Worm (Caenorhabditis elegans) whole organism, late embryonic: Measurements from ENCODE around the gene H34I24.2.

ENCODE experiments used
- F13H6.1 ChIP-seq: sonication (generic microtip); optimal IDR thresholded peaks from 2 replicates; lab custom pipeline; 2016; ENCODE audit warnings: missing genetic modification characterization, missing compliant biosample characterization
- T23F11.4 ChIP-seq: fragments of 200-800 bp; sonication (Bioruptor generic); optimal IDR thresholded peaks from 2 replicates; lab custom pipeline; 2018; ENCODE audit warnings: mild to moderate bottlenecking, missing genetic modification characterization, missing compliant biosample characterization
- Y22D7AL.16 ChIP-seq: sonication (generic microtip); optimal IDR thresholded peaks from 2 replicates; lab custom pipeline; 2016; ENCODE audit warnings: missing genetic modification characterization, missing compliant biosample characterization
- ahr-1 ChIP-seq: sonication (generic microtip); optimal IDR thresholded peaks from 2 replicates; lab custom pipeline; 2016; ENCODE audit warnings: missing genetic modification characterization, missing compliant biosample characterization
- ceh-19 ChIP-seq: fragments of 200-800 bp; sonication (Bioruptor generic); optimal IDR thresholded peaks from 2 replicates; lab custom pipeline; 2018; ENCODE audit warnings: mild to moderate bottlenecking, missing genetic modification characterization, missing compliant biosample characterization
- ceh-2 ChIP-seq: sonication (generic microtip); optimal IDR thresholded peaks from 2 replicates; lab custom pipeline; 2016; ENCODE audit warnings: missing genotype, missing genetic modification characterization, missing compliant biosample characterization
- ceh-24 ChIP-seq: sonication (generic microtip); optimal IDR thresholded peaks from 2 replicates; lab custom pipeline; 2016; ENCODE audit warnings: mild to moderate bottlenecking, missing genetic modification characterization, missing compliant biosample characterization
- ceh-31 ChIP-seq: sonication (generic microtip); optimal IDR thresholded peaks from 2 replicates; lab custom pipeline; 2016; ENCODE audit warnings: missing genetic modification characterization, missing compliant biosample characterization
- ceh-34 ChIP-seq: sonication (generic microtip); optimal IDR thresholded peaks from 2 replicates; lab custom pipeline; 2016; ENCODE audit warnings: mild to moderate bottlenecking, missing genetic modification characterization, missing compliant biosample characterization
- ceh-45 ChIP-seq: fragments of 200-800 bp; sonication (Bioruptor generic); IDR thresholded peaks from 2 replicates; pipeline ENCODE4 v1.3.6; 2022; ENCODE audit warnings: missing genetic modification reagents, missing genetic modification characterization, missing compliant biosample characterization
- ceh-48 ChIP-seq: sonication (generic microtip); optimal IDR thresholded peaks from 2 replicates; lab custom pipeline; 2016; ENCODE audit warnings: missing genetic modification characterization, inconsistent platforms, missing compliant biosample characterization
- ceh-6 ChIP-seq: fragments of 200-800 bp; sonication (Bioruptor generic); optimal IDR thresholded peaks from 2 replicates; lab custom pipeline; 2018; ENCODE audit warnings: mild to moderate bottlenecking, missing genetic modification characterization, missing compliant biosample characterization
- che-1 ChIP-seq: sonication (generic microtip); optimal IDR thresholded peaks from 2 replicates; lab custom pipeline; 2016; ENCODE audit warnings: mild to moderate bottlenecking, missing genetic modification characterization, missing compliant biosample characterization
- dve-1 ChIP-seq: sonication (generic microtip); optimal IDR thresholded peaks from 2 replicates; lab custom pipeline; 2017; ENCODE audit warnings: antibody characterized with exemption, mild to moderate bottlenecking, missing genetic modification characterization, missing compliant biosample characterization
- elt-2 ChIP-seq: sonication (generic microtip); optimal IDR thresholded peaks from 2 replicates; lab custom pipeline; 2016; ENCODE audit warnings: missing genetic modification reagents, missing genetic modification characterization, missing compliant biosample characterization
- elt-4 ChIP-seq: sonication (generic microtip); optimal IDR thresholded peaks from 2 replicates; lab custom pipeline; 2016; ENCODE audit warnings: missing genetic modification characterization, missing compliant biosample characterization
- ets-4 ChIP-seq: sonication (generic microtip); optimal IDR thresholded peaks from 2 replicates; lab custom pipeline; 2016; ENCODE audit warnings: missing genetic modification characterization, missing compliant biosample characterization
- fax-1 ChIP-seq: sonication (generic microtip); optimal IDR thresholded peaks from 2 replicates; lab custom pipeline; 2016; ENCODE audit warnings: missing genotype, missing genetic modification characterization, missing compliant biosample characterization
- fkh-10 ChIP-seq: fragments of 150-350 bp; optimal IDR thresholded peaks from 2 replicates; lab custom pipeline; 2014; ENCODE audit warnings: missing biosample characterization, missing genetic modification reagents, missing genetic modification characterization
- gmeb-2 ChIP-seq: sonication (generic microtip); optimal IDR thresholded peaks from 2 replicates; lab custom pipeline; 2016; ENCODE audit warnings: missing genetic modification characterization, inconsistent platforms, missing compliant biosample characterization
- hlh-15 ChIP-seq: sonication (generic microtip); optimal IDR thresholded peaks from 2 replicates; lab custom pipeline; 2016; ENCODE audit warnings: missing genetic modification characterization, missing compliant biosample characterization
- hlh-30 ChIP-seq: sonication (generic microtip); optimal IDR thresholded peaks from 2 replicates; lab custom pipeline; 2017; ENCODE audit warnings: antibody characterized with exemption, missing genetic modification characterization, missing compliant biosample characterization; ENCODE audit not compliant: insufficient read depth
- lim-6 ChIP-seq: sonication (generic microtip); optimal IDR thresholded peaks from 2 replicates; lab custom pipeline; 2016; ENCODE audit warnings: missing genetic modification characterization, missing compliant biosample characterization
- lin-11 ChIP-seq: fragments of 200-800 bp; sonication (Bioruptor generic); optimal IDR thresholded peaks from 2 replicates; lab custom pipeline; 2018; ENCODE audit warnings: mild to moderate bottlenecking, missing genetic modification characterization, missing compliant biosample characterization
- mec-3 ChIP-seq: sonication (generic microtip); optimal IDR thresholded peaks from 2 replicates; lab custom pipeline; 2016; ENCODE audit warnings: borderline replicate concordance, missing genetic modification characterization, missing compliant biosample characterization
- nfya-1 ChIP-seq: sonication (generic microtip); optimal IDR thresholded peaks from 2 replicates; lab custom pipeline; 2017; ENCODE audit warnings: missing genetic modification characterization, mild to moderate bottlenecking, missing compliant biosample characterization, antibody characterized with exemption, moderate library complexity
- nhr-11 ChIP-seq: fragments of 150-350 bp; optimal IDR thresholded peaks from 2 replicates; lab custom pipeline; 2014; ENCODE audit warnings: missing biosample characterization, missing genetic modification characterization
- nhr-232 ChIP-seq: sonication (generic microtip); optimal IDR thresholded peaks from 2 replicates; lab custom pipeline; 2016; ENCODE audit warnings: missing genetic modification characterization, missing compliant biosample characterization
- pag-3 ChIP-seq: sonication (generic microtip); optimal IDR thresholded peaks from 2 replicates; lab custom pipeline; 2016; ENCODE audit warnings: missing compliant biosample characterization, missing genetic modification characterization, borderline replicate concordance
- pax-1 ChIP-seq: fragments of 150-350 bp; optimal IDR thresholded peaks from 2 replicates; lab custom pipeline; 2014; ENCODE audit warnings: missing biosample characterization, missing genetic modification characterization
- pha-2 ChIP-seq: sonication (generic microtip); optimal IDR thresholded peaks from 2 replicates; lab custom pipeline; 2017; ENCODE audit warnings: mild to moderate bottlenecking, missing genetic modification characterization, missing compliant biosample characterization
- rnt-1 ChIP-seq: sonication (generic microtip); optimal IDR thresholded peaks from 2 replicates; lab custom pipeline; 2016; ENCODE audit warnings: missing genetic modification characterization, missing compliant biosample characterization
- syd-9 ChIP-seq: sonication (generic microtip); optimal IDR thresholded peaks from 2 replicates; lab custom pipeline; 2016; ENCODE audit warnings: mild to moderate bottlenecking, missing genetic modification characterization, moderate library complexity, missing compliant biosample characterization
- tbx-2 ChIP-seq: sonication (generic microtip); optimal IDR thresholded peaks from 2 replicates; lab custom pipeline; 2016; ENCODE audit warnings: missing genetic modification characterization, missing compliant biosample characterization
- tbx-7 ChIP-seq: sonication (generic microtip); optimal IDR thresholded peaks from 2 replicates; lab custom pipeline; 2016; ENCODE audit warnings: missing genotype, missing genetic modification characterization, missing compliant biosample characterization
- unc-3 ChIP-seq, 2 experiments: fragments of 200-800 bp in 1 of 2; sonication (Bioruptor generic) in 1 of 2; sonication (generic microtip) in 1 of 2; conservative IDR thresholded peaks in 1 of 2; optimal IDR thresholded peaks in 1 of 2; 2 replicates each; pipeline versions ENCODE4 v1.3.6 to Lab custom; 2016 to 2022; ENCODE audit warnings: missing compliant biosample characterization in 2 of 2, missing genetic modification characterization in 2 of 2, missing genetic modification reagents in 1 of 2
- unc-42 ChIP-seq: sonication (generic microtip); optimal IDR thresholded peaks from 2 replicates; lab custom pipeline; 2016; ENCODE audit warnings: missing genotype, missing genetic modification characterization, missing compliant biosample characterization
- zip-5 ChIP-seq: sonication (generic microtip); optimal IDR thresholded peaks from 2 replicates; lab custom pipeline; 2016; ENCODE audit warnings: missing genetic modification characterization, missing compliant biosample characterization

The H34I24.2 gene

ce11 chrIII:2864669-2865068, 22.8 kb downstream of the H34I24.2 start:
- TF ChIP-seq nfya-1 (peak; percentile 90), ceh-48 (tag; lab: Kevin White, UChicago) (no peak)

ce11 chrIII:2866597-2866996, 24.8 kb downstream of the H34I24.2 start:
- no peak for TF ChIP-seq hlh-15 (tag; lab: Kevin White, UChicago)
- no peak for TF ChIP-seq ceh-45
- no peak for TF ChIP-seq ceh-31
- TF ChIP-seq dve-1 (tag; lab: Kevin White, UChicago) = no peak
- TF ChIP-seq tbx-2 = no peak
- TF ChIP-seq unc-3 (GFP tag; conservative IDR thresholded peaks at IDR 0.05; lab: Robert Waterston, UW) = no peak
- TF ChIP-seq unc-3 (tag; optimal IDR thresholded peaks at IDR 0.05; lab: Kevin White, UChicago) = no peak
- TF ChIP-seq unc-42 = no peak
- TF ChIP-seq pax-1 (tag; lab: Kevin White, UChicago) = no peak
- no peak for TF ChIP-seq elt-2 (tag; lab: Kevin White, UChicago)
- no peak for TF ChIP-seq lin-11 (tag; lab: Kevin White, UChicago)
- no peak for TF ChIP-seq ahr-1 (tag; lab: Kevin White, UChicago)
- TF ChIP-seq fax-1 = no peak
- TF ChIP-seq pha-2 (tag; lab: Kevin White, UChicago) = no peak
- no peak for TF ChIP-seq elt-4 (tag; lab: Kevin White, UChicago)
- no peak for TF ChIP-seq nfya-1
- TF ChIP-seq ceh-6 (GFP tag; lab: Kevin White, UChicago) = no peak
- TF ChIP-seq gmeb-2 (tag; lab: Kevin White, UChicago) = no peak
- TF ChIP-seq, all 69 proteins: peak for 0

DNA sequence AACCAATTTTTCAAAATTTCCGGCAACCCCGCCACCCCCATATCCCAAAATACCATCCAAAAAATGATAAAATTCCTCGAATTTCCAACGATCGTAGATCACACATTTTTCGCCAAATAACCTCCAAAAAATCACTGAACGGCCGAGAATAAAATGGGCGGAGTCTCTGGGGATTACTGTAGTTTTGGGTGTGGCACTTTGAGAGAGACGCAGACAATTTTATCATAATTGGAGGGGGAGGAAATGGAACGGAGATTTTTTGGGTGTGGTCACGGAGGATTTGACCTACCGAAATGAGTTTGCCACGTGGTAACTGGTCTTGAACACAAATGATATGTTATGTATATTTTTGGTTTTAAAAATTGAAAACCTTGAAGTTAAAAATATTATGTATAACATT, 26.6 kb downstream of the H34I24.2 start:
- no peak for TF ChIP-seq ceh-19
- TF ChIP-seq ceh-31 = no peak
- TF ChIP-seq mec-3 (tag; lab: Kevin White, UChicago) = no peak
- TF ChIP-seq pag-3 (tag; lab: Kevin White, UChicago) = no peak
- TF ChIP-seq F13H6.1 (tag; lab: Kevin White, UChicago) = no peak
- no peak for TF ChIP-seq nhr-11 (tag; lab: Kevin White, UChicago)
- TF ChIP-seq hlh-30 = no peak
- TF ChIP-seq T23F11.4 (GFP tag; lab: Kevin White, UChicago) = no peak
- TF ChIP-seq elt-2 (tag; lab: Kevin White, UChicago) = no peak
- no peak for TF ChIP-seq ceh-2 (tag; lab: Kevin White, UChicago)
- no peak for TF ChIP-seq ceh-34 (tag; lab: Kevin White, UChicago)
- no peak for TF ChIP-seq unc-42
- TF ChIP-seq Y22D7AL.16 = no peak
- no peak for TF ChIP-seq tbx-2
- no peak for TF ChIP-seq unc-3 (GFP tag; conservative IDR thresholded peaks at IDR 0.05; lab: Robert Waterston, UW)
- no peak for TF ChIP-seq unc-3 (tag; optimal IDR thresholded peaks at IDR 0.05; lab: Kevin White, UChicago)
- no peak for TF ChIP-seq che-1 (tag; lab: Kevin White, UChicago)
- no peak for TF ChIP-seq rnt-1
- TF ChIP-seq lim-6 (tag; lab: Kevin White, UChicago) = no peak

DNA sequence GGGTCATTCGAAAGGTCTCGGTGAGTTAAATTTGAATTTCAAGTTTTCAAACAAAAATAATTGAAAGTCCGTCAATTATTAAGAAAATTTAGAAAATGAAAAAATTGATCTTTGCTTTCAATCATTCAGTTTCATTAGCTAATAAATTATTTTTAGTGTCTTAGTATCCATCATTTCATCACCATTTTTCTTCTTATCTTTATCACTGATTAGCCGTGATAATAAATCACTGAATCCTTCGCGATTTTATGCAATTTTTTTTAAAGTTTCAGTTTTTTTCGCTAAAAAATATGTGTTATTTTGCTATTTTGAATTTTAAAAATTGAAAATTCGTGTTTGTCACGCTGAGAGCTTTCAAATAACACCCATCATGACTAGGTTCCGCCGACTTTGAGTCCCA, 27.2 kb downstream of the H34I24.2 start:
- no peak for TF ChIP-seq gmeb-2 (tag; lab: Kevin White, UChicago)

DNA sequence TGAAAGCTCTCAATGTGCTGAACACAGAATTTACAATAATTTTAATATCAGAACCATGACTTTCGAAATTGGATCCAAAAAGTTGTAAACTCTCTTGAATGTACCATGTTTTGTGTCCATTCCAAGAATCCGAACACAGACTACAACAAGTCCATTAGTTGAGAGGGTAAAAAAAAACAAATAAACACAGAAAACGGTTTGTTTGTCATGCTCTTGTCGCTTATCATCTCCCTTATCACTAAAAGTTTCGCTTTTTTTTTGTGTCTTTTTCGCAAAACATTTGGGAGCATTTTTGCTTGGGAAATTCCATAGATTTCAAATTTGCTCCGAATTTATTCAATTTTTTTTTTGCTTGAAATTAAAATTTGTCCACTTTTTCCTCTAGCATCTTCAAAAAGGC, 27.7 kb downstream of the H34I24.2 start:
- TF ChIP-seq ets-4 (tag; lab: Kevin White, UChicago) (no peak), fkh-10 (GFP tag; lab: Kevin White, UChicago) (no peak), elt-2 (tag; lab: Kevin White, UChicago) (peak; percentile 17)

ce11 chrIII:2870228-2870627, 28.4 kb downstream of the H34I24.2 start:
- TF ChIP-seq tbx-7 (tag; lab: Kevin White, UChicago) = no peak
- TF ChIP-seq syd-9 (tag; lab: Kevin White, UChicago) = no peak
- no peak for TF ChIP-seq nhr-232 (tag; lab: Kevin White, UChicago)
- no peak for TF ChIP-seq zip-5
- TF ChIP-seq ceh-6 (GFP tag; lab: Kevin White, UChicago) = no peak
- TF ChIP-seq ceh-24 (tag; lab: Kevin White, UChicago) = no peak
